Fruit fly (Drosophila melanogaster): ENCODE results near the gene CG7386.
"Not testable (repeated sequence)": the region's sequence is repeated elsewhere in the genome, so short reads cannot be mapped to it uniquely, and the experiment has no call there.

The CG7386 gene

DNA sequence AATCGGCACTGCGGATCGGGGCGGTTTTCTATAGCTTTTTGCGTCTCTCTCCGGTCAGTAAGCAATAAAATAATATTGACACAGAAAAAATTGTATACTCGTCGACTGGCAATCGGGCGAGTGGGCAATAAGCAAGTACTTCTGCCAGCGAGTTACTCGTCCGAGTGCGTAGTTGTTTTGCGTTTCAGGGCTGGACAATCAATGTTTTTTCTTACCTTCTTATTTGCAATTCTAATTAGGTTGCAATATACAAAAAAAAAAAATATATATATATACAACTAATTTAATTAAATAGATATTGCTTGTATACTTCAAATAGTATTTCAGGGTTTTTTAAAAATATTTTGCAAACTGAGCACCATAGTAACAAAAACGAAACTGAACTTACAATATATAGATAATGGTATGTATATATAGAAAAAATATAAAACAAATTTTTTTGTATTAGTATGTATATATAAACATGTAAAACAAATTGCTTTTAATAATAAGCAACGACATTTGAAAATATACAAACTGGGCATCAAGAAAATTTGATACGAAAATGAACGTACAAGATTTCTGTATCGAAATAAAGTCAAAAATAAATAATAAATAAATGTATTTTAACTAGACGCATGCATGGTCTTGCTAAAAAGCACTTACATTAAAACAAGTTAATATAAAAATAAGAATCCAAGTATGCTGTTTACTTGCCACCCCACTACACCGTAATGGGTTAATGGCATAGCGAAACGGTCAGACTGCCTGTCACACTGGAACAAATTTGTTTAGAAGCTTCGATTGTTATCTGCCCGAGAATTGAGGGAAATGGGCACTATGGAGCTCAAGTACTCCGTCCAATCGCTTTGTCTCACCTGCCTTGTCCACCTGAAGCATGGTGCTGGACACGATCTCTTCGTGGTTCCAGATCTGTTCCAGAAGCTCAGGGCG, at the start of gene CG7386, which contains the start of gene D19A:
Gene CG7386, plus strand, starts transcription at position 751 of the 933 bp plus-strand sequence.
Gene D19A, minus strand, starts transcription at position 129 of the 933 bp plus-strand sequence.
- TF ChIP-seq Myc (optimal IDR thresholded peaks at IDR 0.05) (no peak), Sin3A (optimal IDR thresholded peaks at IDR 0.05) (no peak), psq (optimal IDR thresholded peaks at IDR 0.05) (no peak), ttk (optimal IDR thresholded peaks at IDR 0.05) (no peak), h (optimal IDR thresholded peaks at IDR 0.05) (no peak), insv (optimal IDR thresholded peaks at IDR 0.05) (no peak)

dm6 chr3L:6139924-6140574, 49.5 kb upstream of the CG7386 start, which contains the start of gene Cpr65Av:
Cpr65Av (minus strand) TSS chr3L:6139974.
- no peak for TF ChIP-seq h (optimal IDR thresholded peaks at IDR 0.05)
- TF ChIP-seq ttk (optimal IDR thresholded peaks at IDR 0.05) = no peak
- no peak for TF ChIP-seq insv (optimal IDR thresholded peaks at IDR 0.05)
- TF ChIP-seq Myc (optimal IDR thresholded peaks at IDR 0.05) = no peak

dm6 chr3L:6140771-6141472, 48.6 kb upstream of the CG7386 start:
- TF ChIP-seq psq (optimal IDR thresholded peaks at IDR 0.05) (no peak), Sin3A (optimal IDR thresholded peaks at IDR 0.05) (no peak), ttk (optimal IDR thresholded peaks at IDR 0.05) (no peak)

DNA sequence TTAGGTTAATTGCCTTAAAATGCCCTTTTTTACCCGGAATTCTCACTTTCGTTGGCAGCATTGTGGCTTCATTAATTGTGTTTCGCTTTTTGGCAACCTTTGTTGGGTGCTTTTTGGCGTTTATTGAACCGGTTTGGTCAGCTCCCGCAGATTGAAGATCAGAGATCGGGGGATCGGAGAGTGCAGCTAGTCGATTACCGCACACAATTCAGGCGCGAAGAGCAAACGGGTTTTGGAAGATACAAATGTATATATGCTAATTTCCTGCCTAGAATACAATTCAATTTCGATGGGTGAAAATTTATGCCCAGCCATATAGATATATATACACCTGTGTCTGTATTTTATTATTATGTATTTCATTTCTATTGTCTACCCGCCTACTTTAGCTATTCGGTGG, 48.0 kb upstream of the CG7386 start:
- TF ChIP-seq Sin3A (optimal IDR thresholded peaks at IDR 0.05) = no peak
- TF ChIP-seq Myc (optimal IDR thresholded peaks at IDR 0.05) = no peak
- TF ChIP-seq h (optimal IDR thresholded peaks at IDR 0.05) = no peak
- no peak for TF ChIP-seq psq (optimal IDR thresholded peaks at IDR 0.05)
- no peak for TF ChIP-seq insv (optimal IDR thresholded peaks at IDR 0.05)
- no peak for TF ChIP-seq ttk (optimal IDR thresholded peaks at IDR 0.05)

dm6 chr3L:6142313-6142712, 47.2 kb upstream of the CG7386 start, which contains the start of gene Cpr65Aw:
Cpr65Aw (minus strand) TSS chr3L:6142413.
- TF ChIP-seq h (optimal IDR thresholded peaks at IDR 0.05) (no peak), insv (optimal IDR thresholded peaks at IDR 0.05) (no peak), psq (optimal IDR thresholded peaks at IDR 0.05) (no peak), Sin3A (optimal IDR thresholded peaks at IDR 0.05) (no peak)

DNA sequence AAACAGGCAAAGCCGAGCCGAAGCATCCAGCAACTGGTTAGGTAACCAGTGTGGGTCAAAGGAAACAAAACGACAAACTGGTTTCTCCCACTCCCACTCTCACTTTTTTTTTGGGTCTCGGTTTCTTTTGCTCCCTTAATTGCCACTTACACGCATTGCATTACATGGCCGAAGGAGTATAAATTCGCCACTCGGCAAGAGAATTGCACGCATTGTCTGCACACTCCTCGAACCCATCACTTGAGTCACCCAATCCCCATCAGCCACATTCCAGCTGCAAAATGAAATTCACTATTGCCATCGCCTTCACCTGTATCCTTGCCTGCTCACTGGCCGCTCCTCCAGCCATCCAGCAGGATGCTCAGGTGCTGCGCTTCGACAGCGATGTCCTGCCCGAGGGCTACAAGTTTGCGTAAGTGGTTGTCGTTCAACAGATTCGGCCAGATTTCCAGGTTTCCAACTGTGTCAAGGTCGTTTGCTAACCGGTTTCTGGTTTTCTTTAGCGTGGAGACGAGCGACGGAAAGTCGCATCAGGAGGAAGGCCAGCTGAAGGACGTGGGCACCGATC, 46.3 kb upstream of the CG7386 start, which contains the start of gene Lcp65Ad:
Gene Lcp65Ad, plus strand, starts transcription at position 208 of the 568 bp plus-strand sequence.
- no peak for TF ChIP-seq ttk (optimal IDR thresholded peaks at IDR 0.05)
- no peak for TF ChIP-seq Sin3A (optimal IDR thresholded peaks at IDR 0.05)
- no peak for TF ChIP-seq Myc (optimal IDR thresholded peaks at IDR 0.05)
- no peak for TF ChIP-seq h (optimal IDR thresholded peaks at IDR 0.05)
- no peak for TF ChIP-seq insv (optimal IDR thresholded peaks at IDR 0.05)

- TF ChIP-seq insv (optimal IDR thresholded peaks at IDR 0.05) (no peak), Sin3A (optimal IDR thresholded peaks at IDR 0.05) (no peak), psq (optimal IDR thresholded peaks at IDR 0.05) (no peak), ttk (optimal IDR thresholded peaks at IDR 0.05) (no peak), Myc (optimal IDR thresholded peaks at IDR 0.05) (no peak), h (optimal IDR thresholded peaks at IDR 0.05) (no peak)
These were observed 44.8 kb upstream of the CG7386 start, which contains the start of gene Lcp65Ac for dm6 chr3L:6144769-6145220. Lcp65Ac (plus strand) TSS chr3L:6144819.

DNA sequence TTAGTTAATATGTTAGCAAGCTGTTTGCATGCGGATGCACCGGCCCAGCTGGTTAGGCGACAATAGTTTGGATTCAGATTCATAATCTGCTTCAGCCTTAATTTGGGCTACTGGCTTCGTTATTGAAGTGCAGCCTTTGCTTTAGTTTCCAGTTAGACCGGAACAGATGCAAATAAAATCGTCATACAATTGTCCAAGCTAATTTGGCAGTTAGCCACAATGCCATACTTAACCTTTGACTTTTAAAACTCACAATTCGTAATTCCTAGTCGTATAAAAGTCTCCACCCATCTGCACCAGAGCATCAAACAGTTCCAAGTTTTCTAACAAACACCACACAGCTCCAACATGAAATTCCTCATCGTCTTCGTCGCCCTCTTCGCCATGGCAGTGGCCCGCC, 43.2 kb upstream of the CG7386 start, which contains the start of gene Lcp65Ab2:
Gene Lcp65Ab2, plus strand, starts transcription at position 301 of the 400 bp plus-strand sequence.
- TF ChIP-seq psq, insv, h (optimal IDR thresholded peaks at IDR 0.05): not testable (repeated sequence)

DNA sequence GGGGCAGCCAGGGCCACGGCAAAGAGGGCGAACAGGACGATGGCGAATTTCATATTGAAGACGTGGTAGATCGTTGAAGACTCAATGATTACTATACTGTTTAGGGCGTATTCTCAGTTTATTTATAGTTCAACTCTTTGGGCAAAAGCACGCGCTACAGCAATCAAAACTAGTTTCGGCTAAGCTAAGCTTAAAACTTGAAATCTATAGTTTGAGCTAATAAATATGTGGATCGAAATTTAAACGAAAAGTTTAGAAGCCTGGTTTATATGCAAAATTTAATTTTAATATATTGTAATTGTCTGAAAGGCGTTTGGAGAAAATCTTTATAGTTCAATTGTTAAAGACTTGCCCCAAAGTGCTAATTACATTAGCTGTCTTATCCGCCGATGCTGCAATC, 41.7 kb upstream of the CG7386 start, which contains the start of gene Cpr65Ax1:
Gene Cpr65Ax1, minus strand, starts transcription at position 101 of the 400 bp plus-strand sequence.
- TF ChIP-seq ttk, psq, insv (optimal IDR thresholded peaks at IDR 0.05): not testable (repeated sequence)

- TF ChIP-seq Myc, h, psq (optimal IDR thresholded peaks at IDR 0.05): not testable (repeated sequence)
These were observed 40.3 kb upstream of the CG7386 start, which contains the start of gene Lcp65Ab1 for dm6 chr3L:6149248-6149647. Lcp65Ab1 (plus strand) TSS chr3L:6149548.

DNA sequence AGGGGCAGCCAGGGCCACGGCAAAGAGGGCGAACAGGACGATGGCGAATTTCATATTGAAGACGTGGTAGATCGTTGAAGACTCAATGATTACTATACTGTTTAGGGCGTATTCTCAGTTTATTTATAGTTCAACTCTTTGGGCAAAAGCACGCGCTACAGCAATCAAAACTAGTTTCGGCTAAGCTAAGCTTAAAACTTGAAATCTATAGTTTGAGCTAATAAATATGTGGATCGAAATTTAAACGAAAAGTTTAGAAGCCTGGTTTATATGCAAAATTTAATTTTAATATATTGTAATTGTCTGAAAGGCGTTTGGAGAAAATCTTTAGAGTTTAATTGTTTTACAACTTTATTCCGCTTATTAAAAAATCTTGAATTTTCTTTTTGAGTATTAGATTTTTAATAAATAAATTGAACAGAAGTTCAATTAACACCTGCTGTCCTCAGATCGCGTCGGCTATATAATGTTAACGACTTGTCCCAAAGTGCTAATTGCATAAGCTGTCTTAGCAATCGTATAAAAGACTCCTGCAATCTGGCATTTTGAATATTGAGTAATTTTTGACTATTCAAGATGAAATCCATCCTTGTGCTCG, 38.7 kb upstream of the CG7386 start, which contains the start of the genes Cpr65Ax2 and Lcp65Aa:
Gene Cpr65Ax2, minus strand, starts transcription at position 101 of the 598 bp plus-strand sequence.
Gene Lcp65Aa, plus strand, starts transcription at position 548 of the 598 bp plus-strand sequence.
- TF ChIP-seq h, Sin3A, Myc (optimal IDR thresholded peaks at IDR 0.05): not testable (repeated sequence)
